Fruit fly (Drosophila melanogaster) S2 (cell line): ENCODE data around the gene Nemp.

Experiments used
- CG8478 ChIP-seq: fragments of >200 bp; optimal IDR thresholded peaks from 2 replicates; lab custom pipeline; 2018
- CTCF ChIP-seq, 2 experiments: fragments of >200 bp; optimal IDR thresholded peaks; 2 replicates each; lab custom pipeline; 2018

- TF ChIP-seq CG8478: no peak
- peak; percentile 91 to 94 for TF ChIP-seq CTCF (optimal IDR thresholded peaks at IDR 0.05; lab: Kevin White, UChicago)
Measured at dm6 chrX:16637106-16637590, 17.7 kb downstream of the Nemp start, which contains the start of gene Rok.
